Worm (Caenorhabditis elegans) whole organism, young adult: ENCODE measurements around the gene tufm-1.
"Not testable (repeated sequence)": the region's sequence is repeated elsewhere in the genome, so short reads cannot be mapped to it uniquely, and the experiment has no call there.

Source experiments
- D2030.7 ChIP-seq: fragments of 200-800 bp; sonication (Bioruptor generic); IDR thresholded peaks from 2 replicates; pipeline ENCODE4 v1.3.6; 2022; ENCODE audit warnings: missing genetic modification reagents, missing genetic modification characterization, missing compliant biosample characterization
- F33H1.4 ChIP-seq: fragments of 200-800 bp; sonication (Bioruptor generic); IDR thresholded peaks from 2 replicates; pipeline ENCODE4 v1.3.6; 2022; ENCODE audit warnings: missing genetic modification reagents, missing genetic modification characterization, missing compliant biosample characterization
- attf-3 ChIP-seq: fragments of 200-800 bp; sonication (Bioruptor generic); conservative IDR thresholded peaks from 2 replicates; pipeline ENCODE4 v1.3.6; 2022; ENCODE audit warnings: missing genetic modification reagents, missing genetic modification characterization, missing compliant biosample characterization
- cebp-1 ChIP-seq, 2 experiments: fragments of 200-800 bp in 1 of 2; sonication (Bioruptor generic) in 1 of 2; sonication (generic microtip) in 1 of 2; IDR thresholded peaks in 1 of 2; optimal IDR thresholded peaks in 1 of 2; 2 replicates each; pipeline versions ENCODE4 v1.3.6 to Lab custom; 2017 to 2022; ENCODE audit warnings: missing compliant biosample characterization in 2 of 2, missing genetic modification characterization in 2 of 2, mild to moderate bottlenecking in 1 of 2, missing genetic modification reagents in 1 of 2, moderate library complexity in 1 of 2
- cebp-2 ChIP-seq: fragments of 200-800 bp; sonication (Bioruptor generic); IDR thresholded peaks from 2 replicates; pipeline ENCODE4 v1.3.6; 2022; ENCODE audit warnings: missing genetic modification characterization, missing compliant biosample characterization
- ceh-91 ChIP-seq: fragments of 200-800 bp; sonication (Bioruptor generic); IDR thresholded peaks from 2 replicates; pipeline ENCODE4 v1.3.6; 2022; ENCODE audit warnings: missing genetic modification reagents, missing genetic modification characterization, missing compliant biosample characterization
- dox-1 ChIP-seq: fragments of 200-800 bp; sonication (Bioruptor generic); IDR thresholded peaks from 2 replicates; pipeline ENCODE4 v1.3.6; 2022; ENCODE audit warnings: missing genetic modification reagents, missing genetic modification characterization, missing compliant biosample characterization
- egl-44 ChIP-seq: fragments of 200-800 bp; sonication (Bioruptor generic); IDR thresholded peaks from 2 replicates; pipeline ENCODE4 v1.3.6; 2022; ENCODE audit warnings: missing genetic modification reagents, missing genetic modification characterization, missing compliant biosample characterization
- him-1 ChIP-seq: sonication (generic microtip); optimal IDR thresholded peaks from 2 replicates; lab custom pipeline; 2016; ENCODE audit warnings: missing genotype, missing genetic modification reagents, missing genetic modification characterization, missing compliant biosample characterization
- hmg-1.2 ChIP-seq: fragments of 200-800 bp; sonication (Bioruptor generic); IDR thresholded peaks from 2 replicates; pipeline ENCODE4 v1.3.6; 2022; ENCODE audit warnings: missing genetic modification reagents, missing genetic modification characterization, missing compliant biosample characterization
- hsf-1 ChIP-seq: fragments of 200-800 bp; sonication (Bioruptor generic); IDR thresholded peaks from 2 replicates; pipeline ENCODE4 v1.3.6; 2022; ENCODE audit warnings: missing genetic modification reagents, missing genetic modification characterization, missing compliant biosample characterization
- let-526 ChIP-seq: fragments of 200-800 bp; sonication (Bioruptor generic); IDR thresholded peaks from 2 replicates; pipeline ENCODE4 v1.3.6; 2022; ENCODE audit warnings: missing genetic modification reagents, missing genetic modification characterization, missing compliant biosample characterization
- lin-35 ChIP-seq, 3 experiments: fragments of 150-350 bp in 2 of 3; sonication (generic microtip) in 1 of 3; optimal IDR thresholded peaks; 2 replicates each; lab custom pipeline; 2014 to 2018; ENCODE audit warnings: missing biosample characterization in 3 of 3, missing genetic modification characterization in 3 of 3, missing genetic modification reagents in 3 of 3
- lin-54 ChIP-seq: fragments of 200-800 bp; sonication (Bioruptor generic); optimal IDR thresholded peaks from 2 replicates; lab custom pipeline; 2018; ENCODE audit warnings: mild to moderate bottlenecking, missing genetic modification characterization, missing compliant biosample characterization
- lir-1 ChIP-seq: fragments of 200-800 bp; sonication (Bioruptor generic); conservative IDR thresholded peaks from 2 replicates; pipeline ENCODE4 v1.3.6; 2022; ENCODE audit warnings: missing genetic modification reagents, missing genetic modification characterization, missing compliant biosample characterization
- lsl-1 ChIP-seq: fragments of 200-800 bp; sonication (Bioruptor generic); optimal IDR thresholded peaks from 2 replicates; lab custom pipeline; 2018; ENCODE audit warnings: mild to moderate bottlenecking, missing genetic modification characterization, moderate library complexity, missing compliant biosample characterization
- madf-8 ChIP-seq: fragments of 200-800 bp; sonication (Bioruptor generic); conservative IDR thresholded peaks from 2 replicates; pipeline ENCODE4 v1.3.6; 2022; ENCODE audit warnings: missing genetic modification reagents, missing genetic modification characterization, missing compliant biosample characterization
- mcd-1 ChIP-seq: fragments of 200-800 bp; sonication (Bioruptor generic); IDR thresholded peaks from 2 replicates; pipeline ENCODE4 v1.3.6; 2022; ENCODE audit warnings: missing genetic modification reagents, missing genetic modification characterization, missing compliant biosample characterization
- nhr-80 ChIP-seq: sonication (generic microtip); optimal IDR thresholded peaks from 2 replicates; lab custom pipeline; 2016; ENCODE audit warnings: missing genetic modification characterization, missing compliant biosample characterization
- pbrm-1 ChIP-seq: fragments of 200-800 bp; sonication (Bioruptor generic); IDR thresholded peaks from 2 replicates; pipeline ENCODE4 v1.3.6; 2022; ENCODE audit warnings: missing genetic modification reagents, missing genetic modification characterization, missing compliant biosample characterization
- rec-8 ChIP-seq, 2 experiments: sonication (generic microtip); optimal IDR thresholded peaks; 2 replicates each; lab custom pipeline; 2016; ENCODE audit warnings: mild to moderate bottlenecking in 2 of 2, missing genetic modification characterization in 2 of 2, missing genetic modification reagents in 2 of 2, missing genotype in 2 of 2, missing biosample characterization in 1 of 2, missing compliant biosample characterization in 1 of 2, moderate library complexity in 1 of 2
- rpc-1 ChIP-seq, 2 experiments: fragments of 150-350 bp in 1 of 2; sonication (generic microtip) in 1 of 2; optimal IDR thresholded peaks; 2 replicates each; lab custom pipeline; 2014 to 2018; ENCODE audit warnings: missing biosample characterization in 1 of 2, missing genetic modification characterization in 1 of 2, missing genetic modification reagents in 1 of 2, missing genotype in 1 of 2
- sea-2 ChIP-seq: fragments of 200-800 bp; sonication (Bioruptor generic); IDR thresholded peaks from 2 replicates; pipeline ENCODE4 v1.3.6; 2022; ENCODE audit warnings: missing genetic modification characterization, missing compliant biosample characterization
- snpc-1.3 ChIP-seq: sonication (generic microtip); optimal IDR thresholded peaks from 2 replicates; lab custom pipeline; 2017; ENCODE audit warnings: missing genetic modification characterization, mild to moderate bottlenecking, missing compliant biosample characterization, antibody characterized with exemption, moderate library complexity, missing genotype, missing genetic modification reagents; ENCODE audit not compliant: insufficient read depth
- snpc-3.4 ChIP-seq: sonication (generic microtip); optimal IDR thresholded peaks from 2 replicates; lab custom pipeline; 2017; ENCODE audit warnings: missing genetic modification characterization, mild to moderate bottlenecking, missing compliant biosample characterization, antibody characterized with exemption, moderate library complexity, missing genotype, missing genetic modification reagents
- snpc-4 ChIP-seq, 5 experiments: fragments of 150-350 bp in 1 of 5; sonication (generic microtip) in 4 of 5; optimal IDR thresholded peaks; 2 replicates each; lab custom pipeline; 2014 to 2018; ENCODE audit warnings: missing genetic modification characterization in 5 of 5, missing biosample characterization in 3 of 5, antibody characterized with exemption in 2 of 5, mild to moderate bottlenecking in 2 of 5, missing compliant biosample characterization in 2 of 5, missing genotype in 2 of 5, moderate library complexity in 2 of 5, missing genetic modification reagents in 1 of 5
- somi-1 ChIP-seq: fragments of 200-800 bp; sonication (Bioruptor generic); optimal IDR thresholded peaks from 2 replicates; lab custom pipeline; 2018; ENCODE audit warnings: mild to moderate bottlenecking, missing genetic modification characterization, missing compliant biosample characterization
- unc-130 ChIP-seq: sonication (generic microtip); optimal IDR thresholded peaks from 2 replicates; lab custom pipeline; 2016; ENCODE audit warnings: missing genetic modification reagents, missing genetic modification characterization, missing compliant biosample characterization
- unc-62 ChIP-seq: fragments of 150-350 bp; optimal IDR thresholded peaks from 2 replicates; lab custom pipeline; 2014; ENCODE audit warnings: missing biosample characterization, missing genetic modification reagents, missing genetic modification characterization
- xnd-1 ChIP-seq: sonication (generic microtip); optimal IDR thresholded peaks from 2 replicates; lab custom pipeline; 2016; ENCODE audit warnings: missing genotype, missing genetic modification reagents, missing genetic modification characterization, missing compliant biosample characterization
- ztf-22 ChIP-seq: fragments of 200-800 bp; sonication (Bioruptor generic); optimal IDR thresholded peaks from 2 replicates; lab custom pipeline; 2018; ENCODE audit warnings: mild to moderate bottlenecking, missing genetic modification characterization, moderate library complexity, missing compliant biosample characterization
- ztf-26 ChIP-seq: sonication (generic microtip); optimal IDR thresholded peaks from 2 replicates; lab custom pipeline; 2017; ENCODE audit warnings: missing genetic modification characterization, missing compliant biosample characterization
- ztf-6 ChIP-seq: fragments of 200-800 bp; sonication (Bioruptor generic); IDR thresholded peaks from 2 replicates; pipeline ENCODE4 v1.3.6; 2022; ENCODE audit warnings: missing genetic modification reagents, missing genetic modification characterization, missing compliant biosample characterization

The tufm-1 gene

DNA sequence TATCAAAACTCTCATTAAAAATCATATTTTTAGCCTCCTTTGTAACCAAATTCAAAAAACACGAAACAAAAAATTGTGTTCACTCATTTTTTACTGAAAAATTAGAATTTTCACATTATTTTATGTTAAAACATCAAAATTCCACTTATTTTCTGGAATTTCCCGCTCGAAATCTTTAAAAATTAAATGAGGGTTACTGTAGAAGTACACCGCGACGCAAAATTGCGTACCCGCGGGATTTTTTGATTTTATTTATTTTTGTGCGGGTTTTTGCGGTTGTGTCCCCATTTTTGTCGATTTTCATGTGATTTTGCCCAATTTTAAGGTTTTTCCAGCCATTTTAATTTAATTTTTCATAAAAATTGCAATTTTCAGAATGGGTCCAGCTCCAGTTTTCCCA lies 43.6 kb upstream of the tufm-1 start (continued):
- TF ChIP-seq snpc-1.3 (tag; lab: Kevin White, UChicago), result peak; percentile 16
- no peak for TF ChIP-seq lin-35 (GFP tag; optimal IDR thresholded peaks at IDR 0.05; lab: Kevin White, UChicago)
- peak; percentile 61 for TF ChIP-seq him-1 (tag; lab: Kevin White, UChicago)
- no peak for TF ChIP-seq cebp-1 (GFP tag; IDR thresholded peaks at IDR 0.05; lab: Robert Waterston, UW)
- TF ChIP-seq cebp-1 (tag; optimal IDR thresholded peaks at IDR 0.05; lab: Kevin White, UChicago), result no peak
- no peak for TF ChIP-seq unc-62
- TF ChIP-seq ceh-91 (GFP tag; lab: Robert Waterston, UW), result peak; percentile 83
- TF ChIP-seq unc-130 (GFP tag; lab: Kevin White, UChicago), result peak; percentile 33
- TF ChIP-seq snpc-4 (GFP tag; optimal IDR thresholded peaks at IDR 0.05; lab: Kevin White, UChicago), result no peak
- no peak for TF ChIP-seq snpc-4 (tag; optimal IDR thresholded peaks at IDR 0.05; lab: Kevin White, UChicago)
- peak; percentile 72 for TF ChIP-seq hsf-1 (GFP tag; lab: Robert Waterston, UW)
- TF ChIP-seq hmg-1.2, result peak; percentile 54; the same call in 1 of the 2 replicates
- TF ChIP-seq nhr-80 (tag; lab: Kevin White, UChicago), result no peak
- peak; percentile 94 for TF ChIP-seq lsl-1 (GFP tag; lab: Kevin White, UChicago)
- peak; percentile 36 for TF ChIP-seq snpc-3.4 (tag; lab: Kevin White, UChicago)
- peak; percentile 80 for TF ChIP-seq lin-54 (GFP tag; lab: Kevin White, UChicago)
- no peak for TF ChIP-seq egl-44 (GFP tag; lab: Robert Waterston, UW)
- no peak for TF ChIP-seq let-526 (GFP tag; lab: Robert Waterston, UW)
- 0 out of 2 replicates have a peak, but pooled peaks have one; percentile 21 for TF ChIP-seq lir-1
- TF ChIP-seq attf-3, result no peak
- TF ChIP-seq madf-8 (GFP tag; lab: Robert Waterston, UW), result peak; percentile 89
- no peak for TF ChIP-seq cebp-2 (GFP tag; lab: Robert Waterston, UW)
- TF ChIP-seq ztf-6 (GFP tag; lab: Robert Waterston, UW), result no peak
- peak; percentile 84 for TF ChIP-seq xnd-1
- TF ChIP-seq mcd-1, result peak; percentile 37; the same call in 1 of the 2 replicates
- no peak for TF ChIP-seq sea-2
- TF ChIP-seq ztf-26 (tag; lab: Kevin White, UChicago), result no peak
- peak; percentile 78 for TF ChIP-seq F33H1.4 (GFP tag; lab: Robert Waterston, UW)
- peak; percentile 83 for TF ChIP-seq D2030.7 (GFP tag; lab: Robert Waterston, UW)
- TF ChIP-seq, all 124 proteins: peak for 24

DNA sequence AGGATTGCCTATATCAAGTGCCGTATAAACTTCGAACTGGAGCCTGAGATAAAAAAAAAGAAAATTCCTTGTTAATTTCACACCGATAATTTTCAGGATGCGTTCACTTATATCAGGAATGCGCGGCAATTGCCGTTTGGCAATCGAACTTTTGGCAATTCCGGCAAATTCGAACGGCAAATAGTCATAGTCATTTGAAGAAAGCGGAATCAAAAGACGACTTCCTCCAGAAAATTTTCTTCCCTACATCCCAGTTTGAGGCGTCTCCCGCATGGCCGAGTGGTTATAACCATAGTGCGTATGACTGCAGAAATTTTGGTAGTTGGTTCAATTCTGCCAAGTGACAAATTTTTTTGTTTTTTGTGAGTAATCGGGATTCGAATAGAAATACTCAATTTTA lies 41.2 kb upstream of the tufm-1 start, which contains the start of gene F56F11.4:
Gene F56F11.4 (plus strand): TSS at position 301 of the 400 bp plus-strand sequence.
- no peak for TF ChIP-seq rec-8 (tag; optimal IDR thresholded peaks at IDR 0.05; lab: Kevin White, UChicago)
- TF ChIP-seq ztf-22, result no peak
- TF ChIP-seq him-1 (tag; lab: Kevin White, UChicago), result no peak
- TF ChIP-seq rpc-1 (optimal IDR thresholded peaks at IDR 0.05; lab: Kevin White, UChicago), result no peak
- peak; percentile 14 for TF ChIP-seq rpc-1 (tag; optimal IDR thresholded peaks at IDR 0.05; lab: Kevin White, UChicago)
- TF ChIP-seq cebp-1 (GFP tag; IDR thresholded peaks at IDR 0.05; lab: Robert Waterston, UW), result no peak
- no peak for TF ChIP-seq cebp-1 (tag; optimal IDR thresholded peaks at IDR 0.05; lab: Kevin White, UChicago)
- no peak for TF ChIP-seq pbrm-1 (GFP tag; lab: Robert Waterston, UW)
- TF ChIP-seq somi-1 (GFP tag; lab: Kevin White, UChicago), result no peak
- no peak for TF ChIP-seq dox-1

DNA sequence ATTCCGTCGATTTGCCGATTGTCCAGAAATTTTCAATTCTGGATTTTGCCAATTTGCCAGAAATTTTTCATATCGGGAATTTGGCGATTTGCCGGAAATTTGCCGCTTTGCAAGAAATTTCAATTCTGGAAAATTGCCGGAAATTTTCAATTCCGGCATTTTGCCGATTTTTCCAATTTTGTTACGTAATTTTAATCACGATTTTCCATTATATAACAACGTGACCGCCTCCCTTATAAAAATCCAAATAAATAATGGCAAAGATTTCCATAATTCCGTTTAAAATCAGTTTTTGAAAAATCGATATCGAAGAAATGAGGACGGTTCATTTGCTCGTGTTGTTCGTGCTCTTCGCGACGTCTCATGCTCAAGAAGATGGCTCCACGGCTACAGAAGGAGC lies 32.0 kb upstream of the tufm-1 start, which contains the start of gene H34I24.1:
Gene H34I24.1 (plus strand): TSS at position 301 of the 400 bp plus-strand sequence.
- TF ChIP-seq pbrm-1 (GFP tag; lab: Robert Waterston, UW); ztf-26 (tag; lab: Kevin White, UChicago); unc-62: not testable (repeated sequence)
- TF ChIP-seq, all 124 proteins: peak for 0; not testable (repeated sequence) for 124
